Worm (Caenorhabditis elegans) whole organism, L4/young adult: ENCODE measurements around the gene slc-17.5.

Experiments
- W03F9.2 ChIP-seq: fragments of 150-350 bp; optimal IDR thresholded peaks from 2 replicates; lab custom pipeline; 2014; ENCODE audit warnings: missing biosample characterization, missing genetic modification characterization
- dao-5 ChIP-seq: sonication (generic microtip); optimal IDR thresholded peaks from 2 replicates; lab custom pipeline; 2016; ENCODE audit warnings: missing genotype, missing genetic modification characterization, moderate library complexity, missing compliant biosample characterization
- him-1 ChIP-seq: sonication (generic microtip); optimal IDR thresholded peaks from 2 replicates; lab custom pipeline; 2016; ENCODE audit warnings: missing genotype, missing genetic modification reagents, missing genetic modification characterization, missing compliant biosample characterization

The slc-17.5 gene

ce11 chrV:8239928-8240327, 44.8 kb downstream of the slc-17.5 start, which contains the start of gene C16D9.3:
C16D9.3 (minus strand) TSS chrV:8240028.
- TF ChIP-seq him-1 (tag; lab: Kevin White, UChicago) (no peak), W03F9.2 (tag; lab: Kevin White, UChicago) (no peak), dao-5 (no peak)

ce11 chrV:8238290-8238689, 46.4 kb downstream of the slc-17.5 start, which contains the start of gene rol-3:
rol-3 (minus strand) TSS chrV:8238409.
- no peak for TF ChIP-seq W03F9.2 (tag; lab: Kevin White, UChicago)
- TF ChIP-seq dao-5: no peak
- no peak for TF ChIP-seq him-1 (tag; lab: Kevin White, UChicago)

- TF ChIP-seq him-1 (tag; lab: Kevin White, UChicago) (no peak), dao-5 (no peak), W03F9.2 (tag; lab: Kevin White, UChicago) (no peak)
Measured at ce11 chrV:8235331-8235730, 49.4 kb downstream of the slc-17.5 start.
